Fruit fly (Drosophila melanogaster) whole organism, embryonic: Measurements from ENCODE around the gene Hs6st.
A peak's percentile ranks its signal among the peaks of the same experiment; 100 is the strongest.

ENCODE experiments used
- ATbp ChIP-seq: fragments of 200-800 bp; sonication (Bioruptor generic); optimal IDR thresholded peaks from 2 replicates; lab custom pipeline; 2017; ENCODE audit warnings: missing biosample characterization, mild to moderate bottlenecking, missing genetic modification characterization, missing genetic modification reagents
- Atf-2 ChIP-seq: fragments of 200-800 bp; sonication (Bioruptor generic); optimal IDR thresholded peaks from 2 replicates; lab custom pipeline; 2016; ENCODE audit warnings: missing biosample characterization, missing genetic modification characterization
- Bdp1 ChIP-seq: fragments of 200-800 bp; sonication (Bioruptor generic); optimal IDR thresholded peaks from 3 replicates; lab custom pipeline; 2016; ENCODE audit warnings: missing biosample characterization, missing genetic modification characterization
- Bgb ChIP-seq: fragments of 200-800 bp; sonication (Bioruptor generic); IDR thresholded peaks from 2 replicates; pipeline ENCODE4 v1.3.6; 2022; ENCODE audit warnings: missing biosample characterization, missing genetic modification characterization; ENCODE audit not compliant: partially characterized antibody
- C15 ChIP-seq: fragments of 200-800 bp; sonication (Bioruptor generic); IDR thresholded peaks from 3 replicates; pipeline ENCODE4 v1.3.6; 2022; ENCODE audit warnings: missing biosample characterization, missing genetic modification characterization
- CG10462 ChIP-seq: fragments of 200-800 bp; sonication (Bioruptor generic); optimal IDR thresholded peaks from 2 replicates; lab custom pipeline; 2016; ENCODE audit warnings: missing biosample characterization, missing genetic modification characterization
- CG10543 ChIP-seq: fragments of 200-800 bp; sonication (Bioruptor generic); optimal IDR thresholded peaks from 3 replicates; lab custom pipeline; 2017; ENCODE audit warnings: missing biosample characterization, mild to moderate bottlenecking, missing genetic modification characterization, moderate library complexity
- CG11696 ChIP-seq: fragments of 200-800 bp; sonication (Bioruptor generic); IDR thresholded peaks from 2 replicates; pipeline ENCODE4 v1.3.6; 2022; ENCODE audit warnings: missing biosample characterization, missing genetic modification characterization
- CG11723 ChIP-seq: fragments of 200-800 bp; sonication (Bioruptor generic); optimal IDR thresholded peaks from 2 replicates; lab custom pipeline; 2017; ENCODE audit warnings: missing biosample characterization, mild to moderate bottlenecking, missing genetic modification characterization
- CG16863 ChIP-seq: fragments of 200-800 bp; sonication (Bioruptor generic); optimal IDR thresholded peaks from 3 replicates; lab custom pipeline; 2016; ENCODE audit warnings: missing biosample characterization, missing genetic modification characterization
- CG18599 ChIP-seq: fragments of 200-800 bp; sonication (Bioruptor generic); optimal IDR thresholded peaks from 3 replicates; lab custom pipeline; 2017; ENCODE audit warnings: missing biosample characterization, missing genetic modification characterization, mild to moderate bottlenecking, moderate library complexity, missing genetic modification reagents
- CG18764 ChIP-seq: fragments of 200-800 bp; sonication (Bioruptor generic); optimal IDR thresholded peaks from 3 replicates; lab custom pipeline; 2016; ENCODE audit warnings: missing biosample characterization, missing genetic modification characterization
- CG31388 ChIP-seq: fragments of 200-800 bp; sonication (Bioruptor generic); optimal IDR thresholded peaks from 2 replicates; lab custom pipeline; 2016; ENCODE audit warnings: missing biosample characterization, missing genetic modification characterization
- CG31441 ChIP-seq: fragments of 200-800 bp; sonication (Bioruptor generic); IDR thresholded peaks from 2 replicates; pipeline ENCODE4 v1.3.6; 2022; ENCODE audit warnings: missing biosample characterization, missing genetic modification characterization
- CG34224 ChIP-seq: fragments of 200-800 bp; sonication (Bioruptor generic); IDR thresholded peaks from 3 replicates; pipeline ENCODE4 v1.3.6; 2022; ENCODE audit warnings: missing biosample characterization, missing genetic modification characterization; ENCODE audit not compliant: partially characterized antibody
- CG4404 ChIP-seq: fragments of 200-800 bp; sonication (Bioruptor generic); IDR thresholded peaks from 2 replicates; pipeline ENCODE4 v1.3.6; 2022; ENCODE audit warnings: missing biosample characterization, missing genetic modification characterization
- CG6654 ChIP-seq: fragments of 200-800 bp; sonication (Bioruptor generic); optimal IDR thresholded peaks from 2 replicates; lab custom pipeline; 2017; ENCODE audit warnings: missing biosample characterization, mild to moderate bottlenecking, missing genetic modification characterization
- CG6689 ChIP-seq: fragments of 200-800 bp; sonication (Bioruptor generic); IDR thresholded peaks from 2 replicates; pipeline ENCODE4 v1.3.6; 2022; ENCODE audit warnings: missing biosample characterization, missing genetic modification characterization
- CG6791 ChIP-seq: fragments of 200-800 bp; sonication (Bioruptor generic); IDR thresholded peaks from 3 replicates; pipeline ENCODE4 v1.3.6; 2022; ENCODE audit warnings: missing biosample characterization, missing genetic modification characterization; ENCODE audit not compliant: partially characterized antibody
- CG9797 ChIP-seq: fragments of 200-800 bp; sonication (Bioruptor generic); optimal IDR thresholded peaks from 3 replicates; lab custom pipeline; 2018; ENCODE audit warnings: missing biosample characterization, mild to moderate bottlenecking, missing genetic modification characterization
- D19B ChIP-seq: fragments of 200-800 bp; sonication (Bioruptor generic); optimal IDR thresholded peaks from 2 replicates; lab custom pipeline; 2017; ENCODE audit warnings: missing biosample characterization, mild to moderate bottlenecking, missing genetic modification characterization
- Dad ChIP-seq: fragments of 200-800 bp; sonication (Bioruptor generic); optimal IDR thresholded peaks from 3 replicates; lab custom pipeline; 2016; ENCODE audit warnings: missing biosample characterization, missing genetic modification characterization
- Dip3 ChIP-seq: fragments of 200-800 bp; sonication (Bioruptor generic); optimal IDR thresholded peaks from 3 replicates; lab custom pipeline; 2016; ENCODE audit warnings: missing biosample characterization, missing genetic modification characterization
- ERR ChIP-seq: fragments of 200-800 bp; sonication (Bioruptor generic); optimal IDR thresholded peaks from 2 replicates; lab custom pipeline; 2016; ENCODE audit warnings: missing biosample characterization, missing genetic modification characterization
- Lhr ChIP-seq: fragments of 200-800 bp; sonication (Bioruptor generic); optimal IDR thresholded peaks from 3 replicates; lab custom pipeline; 2017; ENCODE audit warnings: mild to moderate bottlenecking, missing biosample characterization, missing genetic modification reagents, missing genetic modification characterization
- Lpt ChIP-seq: fragments of >200 bp; optimal IDR thresholded peaks from 2 replicates; lab custom pipeline; 2018; ENCODE audit warnings: missing biosample characterization, missing genetic modification characterization
- Mad ChIP-seq: fragments of 200-800 bp; sonication (Bioruptor generic); optimal IDR thresholded peaks from 2 replicates; lab custom pipeline; 2016; ENCODE audit warnings: missing biosample characterization, missing genetic modification characterization
- NK7.1 ChIP-seq: fragments of 200-800 bp; sonication (Bioruptor generic); optimal IDR thresholded peaks from 3 replicates; lab custom pipeline; 2016; ENCODE audit warnings: missing biosample characterization, missing genetic modification characterization
- Rx ChIP-seq: fragments of 200-800 bp; sonication (Bioruptor generic); IDR thresholded peaks from 2 replicates; pipeline ENCODE4 v1.3.6; 2022; ENCODE audit warnings: missing biosample characterization, missing genetic modification characterization
- Scr ChIP-seq: fragments of 200-800 bp; sonication (Bioruptor generic); IDR thresholded peaks from 2 replicates; pipeline ENCODE4 v1.3.6; 2022; ENCODE audit warnings: missing biosample characterization, missing genetic modification characterization; ENCODE audit not compliant: partially characterized antibody
- Six4 ChIP-seq: fragments of 200-800 bp; sonication (Bioruptor generic); optimal IDR thresholded peaks from 2 replicates; lab custom pipeline; 2016; ENCODE audit warnings: missing biosample characterization, missing genetic modification characterization
- TFAM ChIP-seq: fragments of 200-800 bp; sonication (Bioruptor generic); optimal IDR thresholded peaks from 2 replicates; lab custom pipeline; 2017; ENCODE audit warnings: missing biosample characterization, missing genetic modification characterization, inconsistent platforms
- abd-A ChIP-seq: fragments of 200-800 bp; sonication (Bioruptor generic); optimal IDR thresholded peaks from 3 replicates; lab custom pipeline; 2019; ENCODE audit warnings: missing biosample characterization, mild to moderate bottlenecking, missing genetic modification characterization, moderate library complexity
- chif ChIP-seq, 2 experiments: fragments of 200-800 bp; sonication (Bioruptor generic); optimal IDR thresholded peaks; 3 replicates each; lab custom pipeline; 2016; ENCODE audit warnings: missing biosample characterization in 2 of 2, missing genetic modification characterization in 2 of 2
- corto ChIP-seq: fragments of 200-800 bp; sonication (Bioruptor generic); optimal IDR thresholded peaks from 2 replicates; lab custom pipeline; 2016; ENCODE audit warnings: missing biosample characterization, mild to moderate bottlenecking, missing genetic modification characterization, moderate library complexity
- hth ChIP-seq: fragments of >200 bp; optimal IDR thresholded peaks from 2 replicates; lab custom pipeline; 2017; ENCODE audit warnings: inconsistent platforms
- maf-S ChIP-seq: fragments of 200-800 bp; sonication (Bioruptor generic); optimal IDR thresholded peaks from 2 replicates; lab custom pipeline; 2016; ENCODE audit warnings: missing biosample characterization, missing genetic modification characterization
- mirr ChIP-seq: fragments of 200-800 bp; sonication (Bioruptor generic); optimal IDR thresholded peaks from 3 replicates; lab custom pipeline; 2018; ENCODE audit warnings: missing biosample characterization, mild to moderate bottlenecking, missing genetic modification characterization
- onecut ChIP-seq: fragments of 200-800 bp; sonication (Bioruptor generic); IDR thresholded peaks from 2 replicates; pipeline ENCODE4 v1.3.6; 2022; ENCODE audit warnings: missing biosample characterization, missing genetic modification characterization
- otp ChIP-seq: fragments of 200-800 bp; sonication (Bioruptor generic); IDR thresholded peaks from 3 replicates; pipeline ENCODE4, ENCODE4 v1.3.6; 2022; ENCODE audit warnings: missing biosample characterization, missing genetic modification characterization
- p53 ChIP-seq: fragments of 200-800 bp; sonication (Bioruptor generic); optimal IDR thresholded peaks from 2 replicates; lab custom pipeline; 2016; ENCODE audit warnings: missing biosample characterization, missing genetic modification characterization
- pan ChIP-seq, 4 experiments: fragments of >200 bp in 3 of 4; fragments of 200-800 bp in 1 of 4; sonication (Bioruptor generic) in 1 of 4; optimal IDR thresholded peaks in 3 of 4; IDR thresholded peaks in 1 of 4; 2 replicates each; pipeline versions ENCODE4 v1.3.6 to Lab custom; 2017 to 2022; ENCODE audit warnings: missing biosample characterization in 2 of 4, missing genetic modification characterization in 2 of 4, mixed read lengths in 1 of 4
- phol ChIP-seq: fragments of 200-800 bp; sonication (Bioruptor generic); optimal IDR thresholded peaks from 3 replicates; lab custom pipeline; 2018; ENCODE audit warnings: missing biosample characterization, mild to moderate bottlenecking, missing genetic modification characterization, moderate library complexity
- run ChIP-seq: fragments of 200-800 bp; sonication (Bioruptor generic); optimal IDR thresholded peaks from 3 replicates; lab custom pipeline; 2018; ENCODE audit warnings: missing biosample characterization, mild to moderate bottlenecking, missing genetic modification characterization
- sima ChIP-seq: fragments of 200-800 bp; sonication (Bioruptor generic); optimal IDR thresholded peaks from 2 replicates; lab custom pipeline; 2016; ENCODE audit warnings: missing biosample characterization, missing genetic modification characterization
- slbo ChIP-seq: fragments of 200-800 bp; sonication (Bioruptor generic); IDR thresholded peaks from 2 replicates; pipeline ENCODE4 v1.3.6; 2022; ENCODE audit warnings: missing biosample characterization, missing genetic modification characterization
- sqz ChIP-seq: fragments of 200-800 bp; sonication (Bioruptor generic); optimal IDR thresholded peaks from 3 replicates; lab custom pipeline; 2018; ENCODE audit warnings: missing biosample characterization, mild to moderate bottlenecking, missing genetic modification characterization
- vfl ChIP-seq: fragments of 200-800 bp; sonication (Bioruptor generic); optimal IDR thresholded peaks from 2 replicates; lab custom pipeline; 2016; ENCODE audit warnings: missing biosample characterization, missing genetic modification characterization
- vnd ChIP-seq: fragments of 200-800 bp; sonication (Bioruptor generic); IDR thresholded peaks from 3 replicates; pipeline ENCODE4 v1.3.6; 2022; ENCODE audit warnings: missing biosample characterization, missing genetic modification characterization; ENCODE audit not compliant: partially characterized antibody
- zen ChIP-seq: fragments of 200-800 bp; sonication (Bioruptor generic); optimal IDR thresholded peaks from 3 replicates; lab custom pipeline; 2018; ENCODE audit warnings: missing biosample characterization, mild to moderate bottlenecking, missing genetic modification characterization, moderate library complexity

The Hs6st gene

DNA sequence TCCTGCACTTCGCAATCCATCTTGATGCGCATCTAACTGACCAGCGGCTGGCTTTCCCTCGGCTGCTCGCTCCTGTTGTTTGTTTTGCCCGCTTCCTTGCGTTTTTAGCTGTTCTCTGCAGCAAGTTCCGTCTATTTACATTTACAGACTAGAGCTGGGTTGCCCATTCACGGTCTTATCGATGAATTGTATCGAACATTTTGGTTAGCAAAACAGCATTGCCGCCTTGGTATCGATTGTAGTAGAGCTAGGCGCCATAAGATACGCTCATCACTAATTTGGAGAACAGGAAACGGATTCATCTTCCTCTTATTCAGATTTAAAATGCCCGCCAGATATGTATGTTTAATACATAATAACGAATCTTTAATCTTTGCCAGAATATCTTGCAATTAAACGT is 27.6 kb upstream of the Hs6st start, which contains the start of gene Regnase-1 (continued):
- TF ChIP-seq NK7.1 (GFP tag; lab: Kevin White, UChicago): peak; percentile 84
- peak; percentile 77 for TF ChIP-seq CG16863 (GFP tag; lab: Kevin White, UChicago)
- peak; percentile 84 for TF ChIP-seq maf-S (GFP tag; lab: Kevin White, UChicago)
- peak; percentile 92 for TF ChIP-seq CG10543 (GFP tag; lab: Kevin White, UChicago)
- peak; percentile 94 for TF ChIP-seq ATbp (GFP tag; lab: Kevin White, UChicago)
- no peak for TF ChIP-seq abd-A (tag; lab: Kevin White, UChicago)
- TF ChIP-seq pan (optimal IDR thresholded peaks at IDR 0.05; lab: Kevin White, UChicago): no peak
- TF ChIP-seq pan (GFP tag; optimal IDR thresholded peaks at IDR 0.05 in 1 of 2, IDR thresholded peaks at IDR 0.05 in 1 of 2): peak in 1 of 2 experiments; percentile 90
- peak; percentile 91 for TF ChIP-seq vnd (GFP tag; lab: Robert Waterston, UW)
- TF ChIP-seq mirr (GFP tag; lab: Kevin White, UChicago): peak; percentile 97
- no peak for TF ChIP-seq corto (GFP tag; lab: Kevin White, UChicago)
- TF ChIP-seq Scr (GFP tag; lab: Robert Waterston, UW): peak; percentile 96
- peak; percentile 89 for TF ChIP-seq TFAM
- peak; percentile 92 for TF ChIP-seq Dad (GFP tag; lab: Kevin White, UChicago)
- TF ChIP-seq D19B (GFP tag; lab: Kevin White, UChicago): peak; percentile 75
- peak; percentile 70 for TF ChIP-seq CG9797 (GFP tag; lab: Kevin White, UChicago)
- TF ChIP-seq Atf-2 (GFP tag; lab: Kevin White, UChicago): peak; percentile 79
- TF ChIP-seq CG6654 (GFP tag; lab: Kevin White, UChicago): peak; percentile 75
- peak; percentile 89 for TF ChIP-seq CG11723 (GFP tag; lab: Kevin White, UChicago)
- peak; percentile 89 for TF ChIP-seq CG18764
- peak; percentile 98 for TF ChIP-seq Bgb
- TF ChIP-seq CG11696 (GFP tag; lab: Robert Waterston, UW): peak; percentile 82
- peak; percentile 86 for TF ChIP-seq Six4 (GFP tag; lab: Kevin White, UChicago)
- peak; percentile 79 for TF ChIP-seq slbo (GFP tag; lab: Robert Waterston, UW)
- peak; percentile 79 for TF ChIP-seq CG6689 (GFP tag; lab: Robert Waterston, UW)
- TF ChIP-seq hth (lab: Kevin White, UChicago): no peak
- peak; percentile 95 for TF ChIP-seq otp (GFP tag; lab: Robert Waterston, UW)
- TF ChIP-seq run: peak; percentile 80
- TF ChIP-seq Bdp1: peak; percentile 81
- TF ChIP-seq onecut (GFP tag; lab: Robert Waterston, UW): peak; percentile 88
- no peak for TF ChIP-seq Lpt (GFP tag; lab: Kevin White, UChicago)
- peak; percentile 91 for TF ChIP-seq p53 (GFP tag; lab: Kevin White, UChicago)
- TF ChIP-seq vfl (GFP tag; lab: Kevin White, UChicago): peak; percentile 78
- peak; percentile 62 for TF ChIP-seq CG10462
- peak; percentile 75; the same call in 2 of the 3 replicates for TF ChIP-seq C15 (GFP tag; lab: Robert Waterston, UW)
- TF ChIP-seq CG31388 (GFP tag; lab: Kevin White, UChicago): peak; percentile 49
- TF ChIP-seq sima: peak; percentile 77
- TF ChIP-seq CG6791 (GFP tag; lab: Robert Waterston, UW): peak; percentile 98
- TF ChIP-seq Mad (GFP tag; lab: Kevin White, UChicago): peak; percentile 92
- peak; percentile 92 for TF ChIP-seq sqz
- peak; percentile 88 for TF ChIP-seq Lhr (GFP tag; lab: Kevin White, UChicago)
- TF ChIP-seq CG34224: peak; percentile 96
- peak; percentile 60 for TF ChIP-seq Dip3 (GFP tag; lab: Kevin White, UChicago)
- peak; percentile 93 for TF ChIP-seq CG18599 (GFP tag; lab: Kevin White, UChicago)
- TF ChIP-seq ERR: peak; percentile 76
- peak; percentile 94 for TF ChIP-seq CG31441 (GFP tag; lab: Robert Waterston, UW)
- peak; percentile 51; the same call in 1 of the 2 replicates for TF ChIP-seq CG4404 (GFP tag; lab: Robert Waterston, UW)
- peak; percentile 80 to 93 for TF ChIP-seq chif (GFP tag; optimal IDR thresholded peaks at IDR 0.05; lab: Kevin White, UChicago)
- peak; percentile 83 for TF ChIP-seq zen
- peak; percentile 84 for TF ChIP-seq Rx (GFP tag; lab: Robert Waterston, UW)
- TF ChIP-seq phol (tag; lab: Kevin White, UChicago): peak; percentile 95
